Worm (Caenorhabditis elegans) whole organism, late embryonic: ENCODE results near the gene clec-173.

Source experiments
- che-1 ChIP-seq: sonication (generic microtip); optimal IDR thresholded peaks from 2 replicates; lab custom pipeline; 2016; ENCODE audit warnings: mild to moderate bottlenecking, missing genetic modification characterization, missing compliant biosample characterization
- nhr-11 ChIP-seq: fragments of 150-350 bp; optimal IDR thresholded peaks from 2 replicates; lab custom pipeline; 2014; ENCODE audit warnings: missing biosample characterization, missing genetic modification characterization
- nhr-232 ChIP-seq: sonication (generic microtip); optimal IDR thresholded peaks from 2 replicates; lab custom pipeline; 2016; ENCODE audit warnings: missing genetic modification characterization, missing compliant biosample characterization
- unc-42 ChIP-seq: sonication (generic microtip); optimal IDR thresholded peaks from 2 replicates; lab custom pipeline; 2016; ENCODE audit warnings: missing genotype, missing genetic modification characterization, missing compliant biosample characterization

ce11 chrIV:3310662-3311219, 43.3 kb upstream of the clec-173 start:
- TF ChIP-seq unc-42 (no peak), nhr-11 (no peak), nhr-232 (no peak), che-1 (tag; lab: Kevin White, UChicago) (no peak)
